Fruit fly (Drosophila melanogaster) whole organism, embryonic: ENCODE data around the gene CG32369.
A peak's percentile ranks its signal among the peaks of the same experiment; 100 is the strongest.

Experiments used
- ATbp ChIP-seq: fragments of 200-800 bp; sonication (Bioruptor generic); optimal IDR thresholded peaks from 2 replicates; lab custom pipeline; 2017; ENCODE audit warnings: missing biosample characterization, mild to moderate bottlenecking, missing genetic modification characterization, missing genetic modification reagents
- Atf3 ChIP-seq: fragments of 200-800 bp; sonication (Bioruptor generic); optimal IDR thresholded peaks from 3 replicates; lab custom pipeline; 2016; ENCODE audit warnings: missing biosample characterization, missing genetic modification characterization
- CG10209 ChIP-seq: fragments of 200-800 bp; sonication (Bioruptor generic); optimal IDR thresholded peaks from 3 replicates; lab custom pipeline; 2017; ENCODE audit warnings: missing biosample characterization, mild to moderate bottlenecking, missing genetic modification characterization, missing genetic modification reagents
- CG11695 ChIP-seq: fragments of 200-800 bp; sonication (Bioruptor generic); IDR thresholded peaks from 3 replicates; pipeline ENCODE4 v1.3.6; 2022; ENCODE audit warnings: missing biosample characterization, missing genetic modification characterization
- CG11696 ChIP-seq: fragments of 200-800 bp; sonication (Bioruptor generic); IDR thresholded peaks from 2 replicates; pipeline ENCODE4 v1.3.6; 2022; ENCODE audit warnings: missing biosample characterization, missing genetic modification characterization
- CG11723 ChIP-seq: fragments of 200-800 bp; sonication (Bioruptor generic); optimal IDR thresholded peaks from 2 replicates; lab custom pipeline; 2017; ENCODE audit warnings: missing biosample characterization, mild to moderate bottlenecking, missing genetic modification characterization
- CG13424 ChIP-seq: fragments of 200-800 bp; sonication (Bioruptor generic); optimal IDR thresholded peaks from 2 replicates; lab custom pipeline; 2019; ENCODE audit warnings: missing biosample characterization, mild to moderate bottlenecking, missing genetic modification characterization, moderate library complexity
- CG13894 ChIP-seq: fragments of 200-800 bp; sonication (Bioruptor generic); optimal IDR thresholded peaks from 3 replicates; lab custom pipeline; 2018; ENCODE audit warnings: missing biosample characterization, mild to moderate bottlenecking, missing genetic modification characterization, moderate library complexity
- CG15601 ChIP-seq: fragments of 200-800 bp; sonication (Bioruptor generic); optimal IDR thresholded peaks from 3 replicates; lab custom pipeline; 2019; ENCODE audit warnings: missing biosample characterization, mild to moderate bottlenecking, missing genetic modification characterization, moderate library complexity
- CG1603 ChIP-seq: fragments of 200-800 bp; sonication (Bioruptor generic); optimal IDR thresholded peaks from 2 replicates; lab custom pipeline; 2019; ENCODE audit warnings: missing biosample characterization, mild to moderate bottlenecking, missing genetic modification characterization, moderate library complexity
- CG16863 ChIP-seq: fragments of 200-800 bp; sonication (Bioruptor generic); optimal IDR thresholded peaks from 3 replicates; lab custom pipeline; 2016; ENCODE audit warnings: missing biosample characterization, missing genetic modification characterization
- CG17359 ChIP-seq: fragments of 200-800 bp; sonication (Bioruptor generic); optimal IDR thresholded peaks from 3 replicates; lab custom pipeline; 2018; ENCODE audit warnings: missing biosample characterization, mild to moderate bottlenecking, missing genetic modification characterization, moderate library complexity
- CG17802 ChIP-seq: fragments of 200-800 bp; sonication (Bioruptor generic); optimal IDR thresholded peaks from 2 replicates; lab custom pipeline; 2018; ENCODE audit warnings: missing biosample characterization, mild to moderate bottlenecking, missing genetic modification characterization, moderate library complexity
- CG31441 ChIP-seq: fragments of 200-800 bp; sonication (Bioruptor generic); IDR thresholded peaks from 2 replicates; pipeline ENCODE4 v1.3.6; 2022; ENCODE audit warnings: missing biosample characterization, missing genetic modification characterization
- CG3847 ChIP-seq: fragments of 200-800 bp; sonication (Bioruptor generic); IDR thresholded peaks from 2 replicates; pipeline ENCODE4 v1.3.6; 2022; ENCODE audit warnings: missing biosample characterization, missing genetic modification characterization
- CG8089 ChIP-seq: fragments of 200-800 bp; sonication (Bioruptor generic); optimal IDR thresholded peaks from 3 replicates; lab custom pipeline; 2016; ENCODE audit warnings: missing biosample characterization, missing genetic modification characterization
- CG8290 ChIP-seq, 3 experiments: fragments of 200-800 bp; sonication (Bioruptor generic); optimal IDR thresholded peaks; 2 replicates each; lab custom pipeline; 2016 to 2019; ENCODE audit warnings: missing biosample characterization in 3 of 3, missing genetic modification characterization in 3 of 3, mild to moderate bottlenecking in 2 of 3, moderate library complexity in 1 of 3
- CG8388 ChIP-seq: fragments of 200-800 bp; sonication (Bioruptor generic); optimal IDR thresholded peaks from 2 replicates; lab custom pipeline; 2019; ENCODE audit warnings: missing biosample characterization, mild to moderate bottlenecking, missing genetic modification characterization, moderate library complexity
- CHES-1-like ChIP-seq: fragments of 200-800 bp; sonication (Bioruptor generic); optimal IDR thresholded peaks from 2 replicates; lab custom pipeline; 2016; ENCODE audit warnings: missing biosample characterization, missing genetic modification characterization
- Dad ChIP-seq: fragments of 200-800 bp; sonication (Bioruptor generic); optimal IDR thresholded peaks from 3 replicates; lab custom pipeline; 2016; ENCODE audit warnings: missing biosample characterization, missing genetic modification characterization
- Dll ChIP-seq: fragments of 200-800 bp; sonication (Bioruptor generic); IDR thresholded peaks from 4 replicates; pipeline ENCODE4 v1.3.6; 2022; ENCODE audit warnings: missing biosample characterization, missing genetic modification characterization; ENCODE audit not compliant: partially characterized antibody
- Hand ChIP-seq: fragments of 200-800 bp; sonication (Bioruptor generic); optimal IDR thresholded peaks from 2 replicates; lab custom pipeline; 2017; ENCODE audit warnings: mild to moderate bottlenecking, missing biosample characterization, missing genetic modification reagents, missing genetic modification characterization
- Lim3 ChIP-seq: fragments of 200-800 bp; sonication (Bioruptor generic); IDR thresholded peaks from 2 replicates; pipeline ENCODE4 v1.3.6; 2022; ENCODE audit warnings: missing biosample characterization, missing genetic modification characterization
- NC2α ChIP-seq: fragments of 200-800 bp; sonication (Bioruptor generic); optimal IDR thresholded peaks from 2 replicates; lab custom pipeline; 2016; ENCODE audit warnings: missing biosample characterization, missing genetic modification characterization
- Oaz ChIP-seq: fragments of 200-800 bp; sonication (Bioruptor generic); IDR thresholded peaks from 2 replicates; pipeline ENCODE4 v1.3.6; 2022; ENCODE audit warnings: missing biosample characterization, missing genetic modification characterization
- Ptx1 ChIP-seq: fragments of 200-800 bp; sonication (Bioruptor generic); IDR thresholded peaks from 2 replicates; pipeline ENCODE4 v1.3.6; 2022; ENCODE audit warnings: missing biosample characterization, missing genetic modification characterization
- Ravus ChIP-seq: fragments of 200-800 bp; sonication (Bioruptor generic); IDR thresholded peaks from 2 replicates; pipeline ENCODE4 v1.3.6; 2022; ENCODE audit warnings: missing biosample characterization, missing genetic modification characterization
- Vsx1 ChIP-seq: fragments of 200-800 bp; sonication (Bioruptor generic); optimal IDR thresholded peaks from 2 replicates; lab custom pipeline; 2017; ENCODE audit warnings: missing biosample characterization, mild to moderate bottlenecking, missing genetic modification characterization, missing genetic modification reagents
- ase ChIP-seq: fragments of 200-800 bp; sonication (Bioruptor generic); IDR thresholded peaks from 3 replicates; pipeline ENCODE4 v1.3.6; 2022; ENCODE audit warnings: missing biosample characterization, missing genetic modification characterization
- bab2 ChIP-seq: fragments of 200-800 bp; sonication (Bioruptor generic); optimal IDR thresholded peaks from 2 replicates; lab custom pipeline; 2016; ENCODE audit warnings: missing biosample characterization, missing genetic modification characterization
- bsh ChIP-seq, 2 experiments: fragments of 200-800 bp; sonication (Bioruptor generic); optimal IDR thresholded peaks; 2 replicates each; lab custom pipeline; 2017 to 2018; ENCODE audit warnings: mild to moderate bottlenecking in 2 of 2, missing biosample characterization in 2 of 2, missing genetic modification characterization in 2 of 2, moderate library complexity in 1 of 2
- cas ChIP-seq: fragments of 200-800 bp; sonication (Bioruptor generic); IDR thresholded peaks from 2 replicates; pipeline ENCODE4 v1.3.6; 2022; ENCODE audit warnings: missing biosample characterization, missing genetic modification characterization
- cato ChIP-seq: fragments of 200-800 bp; sonication (Bioruptor generic); optimal IDR thresholded peaks from 2 replicates; lab custom pipeline; 2016; ENCODE audit warnings: missing biosample characterization, missing genetic modification characterization, borderline replicate concordance
- dmrt11E ChIP-seq: fragments of 200-800 bp; sonication (Bioruptor generic); optimal IDR thresholded peaks from 3 replicates; lab custom pipeline; 2018; ENCODE audit warnings: missing biosample characterization, mild to moderate bottlenecking, missing genetic modification characterization, moderate library complexity
- gce ChIP-seq: fragments of 200-800 bp; sonication (Bioruptor generic); IDR thresholded peaks from 3 replicates; pipeline ENCODE4 v1.3.6; 2022; ENCODE audit warnings: missing biosample characterization, missing genetic modification characterization
- gcm2 ChIP-seq: fragments of 200-800 bp; sonication (Bioruptor generic); optimal IDR thresholded peaks from 2 replicates; lab custom pipeline; 2016; ENCODE audit warnings: missing biosample characterization, missing genetic modification characterization
- grn ChIP-seq: fragments of 200-800 bp; sonication (Bioruptor generic); optimal IDR thresholded peaks from 3 replicates; lab custom pipeline; 2017; ENCODE audit warnings: missing biosample characterization, missing genetic modification characterization
- jumu ChIP-seq: fragments of 200-800 bp; sonication (Bioruptor generic); optimal IDR thresholded peaks from 3 replicates; lab custom pipeline; 2016; ENCODE audit warnings: missing biosample characterization, missing genetic modification characterization
- kah ChIP-seq: fragments of 200-800 bp; sonication (Bioruptor generic); optimal IDR thresholded peaks from 2 replicates; lab custom pipeline; 2018; ENCODE audit warnings: missing biosample characterization, mild to moderate bottlenecking, missing genetic modification characterization
- klu ChIP-seq: fragments of 200-800 bp; sonication (Bioruptor generic); IDR thresholded peaks from 2 replicates; pipeline ENCODE4 v1.3.6; 2022; ENCODE audit warnings: missing biosample characterization, missing genetic modification characterization
- mld ChIP-seq: fragments of 200-800 bp; sonication (Bioruptor generic); IDR thresholded peaks from 3 replicates; pipeline ENCODE4 v1.3.6; 2022; ENCODE audit warnings: missing biosample characterization, missing genetic modification characterization; ENCODE audit not compliant: partially characterized antibody
- oc ChIP-seq: fragments of 200-800 bp; sonication (Bioruptor generic); optimal IDR thresholded peaks from 2 replicates; lab custom pipeline; 2018; ENCODE audit warnings: missing biosample characterization, mild to moderate bottlenecking, missing genetic modification characterization, moderate library complexity
- onecut ChIP-seq: fragments of 200-800 bp; sonication (Bioruptor generic); IDR thresholded peaks from 2 replicates; pipeline ENCODE4 v1.3.6; 2022; ENCODE audit warnings: missing biosample characterization, missing genetic modification characterization
- pzg ChIP-seq: fragments of 200-800 bp; sonication (Bioruptor generic); optimal IDR thresholded peaks from 3 replicates; lab custom pipeline; 2018; ENCODE audit warnings: missing biosample characterization, mild to moderate bottlenecking, missing genetic modification characterization, moderate library complexity
- sna ChIP-seq: fragments of 200-800 bp; sonication (Bioruptor generic); IDR thresholded peaks from 2 replicates; pipeline ENCODE4 v1.3.6; 2022; ENCODE audit warnings: missing biosample characterization, missing genetic modification characterization; ENCODE audit not compliant: partially characterized antibody
- tio ChIP-seq: fragments of 200-800 bp; sonication (Bioruptor generic); optimal IDR thresholded peaks from 2 replicates; lab custom pipeline; 2017; ENCODE audit warnings: missing biosample characterization, missing genetic modification characterization, inconsistent platforms
- unc-4 ChIP-seq: fragments of 200-800 bp; sonication (Bioruptor generic); IDR thresholded peaks from 2 replicates; pipeline ENCODE4 v1.3.6; 2022; ENCODE audit warnings: missing biosample characterization, missing genetic modification characterization; ENCODE audit not compliant: partially characterized antibody
- usp ChIP-seq: fragments of >200 bp; optimal IDR thresholded peaks from 2 replicates; lab custom pipeline; 2017; ENCODE audit warnings: missing biosample characterization, missing genetic modification characterization
- z ChIP-seq: fragments of 200-800 bp; sonication (Bioruptor generic); IDR thresholded peaks from 3 replicates; pipeline ENCODE4 v1.3.6; 2022; ENCODE audit warnings: missing biosample characterization, missing genetic modification characterization

The CG32369 gene

DNA sequence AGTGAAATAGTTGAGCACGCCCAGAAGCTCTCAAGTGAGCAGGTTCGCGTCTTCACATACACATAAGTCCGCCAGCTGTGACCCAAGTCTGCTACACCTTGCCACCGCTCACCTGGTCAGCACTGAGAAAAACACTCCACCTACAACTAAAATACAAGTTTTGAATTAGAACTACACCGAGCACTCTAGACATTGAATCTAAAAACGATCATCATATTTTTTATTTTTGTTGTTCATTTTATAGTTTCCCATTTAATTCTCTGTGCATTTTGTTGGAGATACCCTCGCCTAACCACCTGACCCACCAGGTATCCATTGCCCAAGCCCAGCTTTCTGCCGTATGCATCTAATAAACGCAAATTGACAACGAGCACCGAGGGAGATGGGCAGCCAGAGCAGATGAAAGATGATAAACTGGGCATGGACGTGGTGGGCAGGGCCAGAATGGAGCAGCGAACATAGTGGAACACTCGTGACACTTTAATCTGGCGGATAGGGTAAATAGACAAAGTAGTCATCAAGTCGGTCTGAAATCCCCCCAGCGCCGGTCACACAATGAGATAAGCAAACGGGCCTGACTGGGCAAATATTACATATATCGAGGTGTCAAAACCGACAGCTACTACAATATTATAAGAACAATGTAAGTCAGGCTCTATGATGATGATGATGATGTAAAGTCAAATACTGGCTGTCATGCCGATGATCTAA is 31.8 kb upstream of the CG32369 start (continued):
- no peak for TF ChIP-seq Dll (GFP tag; lab: Robert Waterston, UW)
- TF ChIP-seq klu (GFP tag; lab: Robert Waterston, UW) = no peak
- no peak for TF ChIP-seq oc (tag; lab: Kevin White, UChicago)
- TF ChIP-seq CG8290 (GFP tag; optimal IDR thresholded peaks at IDR 0.05; lab: Kevin White, UChicago) = no peak
- no peak for TF ChIP-seq CG8290 (tag; optimal IDR thresholded peaks at IDR 0.05; lab: Kevin White, UChicago)
- no peak for TF ChIP-seq CG17802 (tag; lab: Kevin White, UChicago)
- 0 out of 3 replicates have a peak, but pooled peaks have one; percentile 14 for TF ChIP-seq gce (GFP tag; lab: Robert Waterston, UW)
- TF ChIP-seq CG16863 = peak; percentile 2
- TF ChIP-seq unc-4 (GFP tag; lab: Robert Waterston, UW) = no peak
- no peak for TF ChIP-seq gcm2
- TF ChIP-seq bab2 = peak; percentile 12
- no peak for TF ChIP-seq Lim3 (GFP tag; lab: Robert Waterston, UW)
- TF ChIP-seq CG11696 (GFP tag; lab: Robert Waterston, UW) = no peak
- no peak for TF ChIP-seq grn (GFP tag; lab: Kevin White, UChicago)
- TF ChIP-seq dmrt11E (tag; lab: Kevin White, UChicago) = no peak
- no peak for TF ChIP-seq CG8388 (GFP tag; lab: Kevin White, UChicago)
- no peak for TF ChIP-seq mld (GFP tag; lab: Robert Waterston, UW)
- TF ChIP-seq onecut = no peak
- no peak for TF ChIP-seq CG13894 (tag; lab: Kevin White, UChicago)
- TF ChIP-seq Atf3 (GFP tag; lab: Kevin White, UChicago) = no peak
- TF ChIP-seq Dad (GFP tag; lab: Kevin White, UChicago) = no peak
- TF ChIP-seq Vsx1 (GFP tag; lab: Kevin White, UChicago) = no peak
- peak; percentile 3; the same call in 1 of the 2 replicates for TF ChIP-seq Ravus (GFP tag; lab: Robert Waterston, UW)
- no peak for TF ChIP-seq CG11723
- no peak for TF ChIP-seq CG15601 (tag; lab: Kevin White, UChicago)
- no peak for TF ChIP-seq tio (GFP tag; lab: Kevin White, UChicago)
- TF ChIP-seq z = no peak
- TF ChIP-seq CG8089 (GFP tag; lab: Kevin White, UChicago) = no peak
- TF ChIP-seq cato (GFP tag; lab: Kevin White, UChicago) = no peak
- no peak for TF ChIP-seq Oaz (GFP tag; lab: Robert Waterston, UW)
- no peak for TF ChIP-seq NC2α
- TF ChIP-seq ase (GFP tag; lab: Robert Waterston, UW) = no peak; the same call in 2 of the 3 replicates
- TF ChIP-seq CG31441 (GFP tag; lab: Robert Waterston, UW) = no peak
- TF ChIP-seq ATbp (GFP tag; lab: Kevin White, UChicago) = no peak
- TF ChIP-seq Hand (GFP tag; lab: Kevin White, UChicago) = no peak
- TF ChIP-seq sna (GFP tag; lab: Robert Waterston, UW) = no peak
- TF ChIP-seq CG3847 = no peak
- no peak for TF ChIP-seq jumu
- TF ChIP-seq kah (GFP tag; lab: Kevin White, UChicago) = no peak
- peak; percentile 22; the same call in 1 of the 2 replicates for TF ChIP-seq Ptx1 (GFP tag; lab: Robert Waterston, UW)
- TF ChIP-seq usp = no peak
- peak; percentile 0 for TF ChIP-seq CG17359
- no peak for TF ChIP-seq CG13424
- TF ChIP-seq cas (GFP tag; lab: Robert Waterston, UW) = no peak
- TF ChIP-seq CG1603 (tag; lab: Kevin White, UChicago) = no peak
- TF ChIP-seq CG10209 (GFP tag; lab: Kevin White, UChicago) = no peak
- no peak for TF ChIP-seq pzg (GFP tag; lab: Kevin White, UChicago)
- peak; percentile 58; the same call in 1 of the 3 replicates for TF ChIP-seq CG11695 (GFP tag; lab: Robert Waterston, UW)
- TF ChIP-seq CHES-1-like (GFP tag; lab: Kevin White, UChicago) = no peak
- peak in 1 of 2 experiments; percentile 26 for TF ChIP-seq bsh (GFP tag; optimal IDR thresholded peaks at IDR 0.05; lab: Kevin White, UChicago)
